4 worm cellular contexts compared by ENCODE assay signal in the genomic region with DNA sequence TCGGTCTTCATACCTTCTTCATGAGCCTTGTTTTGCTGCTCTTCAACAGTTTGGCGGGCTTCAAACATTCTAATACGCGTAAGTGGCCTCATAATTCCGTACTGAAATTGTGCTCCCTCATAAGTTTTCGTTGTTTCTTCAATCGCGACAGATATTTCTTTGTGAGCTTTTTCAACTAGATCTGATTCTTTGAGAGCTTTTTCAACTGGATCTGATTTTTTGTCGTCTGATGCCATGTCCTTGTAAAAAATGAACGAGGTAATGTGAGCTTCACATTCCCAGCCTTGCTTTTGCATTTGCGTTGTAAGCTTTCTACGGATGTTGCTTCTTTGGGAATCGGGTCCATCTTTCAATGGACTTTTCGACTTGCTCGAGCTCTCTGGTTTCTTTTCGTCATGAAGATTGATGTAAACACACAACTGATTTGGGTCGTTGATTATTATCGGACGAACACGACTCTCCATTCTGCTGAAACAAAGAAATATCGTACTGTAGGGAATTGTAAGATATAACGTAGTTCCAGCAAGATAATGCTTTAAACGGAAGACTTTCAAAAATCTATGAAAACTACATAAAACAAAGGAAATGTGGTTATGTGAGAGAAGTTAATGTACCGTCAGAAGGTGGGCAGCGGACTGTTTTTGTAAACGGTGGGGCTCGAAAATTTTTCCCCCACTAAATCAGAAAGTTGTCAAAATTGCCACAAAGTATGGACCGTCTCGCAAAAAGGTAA.
TF ChIP-seq lines count a peak whose summit lies in the region.

Gene Y94H6A.10 (minus strand): TSS at position 464 of the 733 bp plus-strand sequence.

TF ChIP-seq in whole organism, L2 larva, 48 proteins besides CTCF, POLR2A, EP300 and RAD21:
- TF ChIP-seq ama-1 (optimal IDR thresholded peaks at IDR 0.05; lab: Kevin White, UChicago) (peak; percentile 40), unc-62 (GFP tag; optimal IDR thresholded peaks at IDR 0.05; lab: Kevin White, UChicago) (no peak), elt-1 (tag; optimal IDR thresholded peaks at IDR 0.05; lab: Kevin White, UChicago) (no peak)

TF ChIP-seq in whole organism, L3 larva, 47 proteins besides CTCF, POLR2A, EP300 and RAD21:
- TF ChIP-seq ztf-11 (tag; optimal IDR thresholded peaks at IDR 0.05; lab: Kevin White, UChicago): no peak
- no peak for TF ChIP-seq eor-1 (tag; optimal IDR thresholded peaks at IDR 0.05; lab: Kevin White, UChicago)
- peak; percentile 79 for TF ChIP-seq ama-1 (optimal IDR thresholded peaks at IDR 0.05; lab: Kevin White, UChicago)
- no peak for TF ChIP-seq pha-4 (tag; optimal IDR thresholded peaks at IDR 0.05; lab: Kevin White, UChicago)

TF ChIP-seq in whole organism, L4 larva, 104 proteins besides CTCF, POLR2A, EP300 and RAD21:
- TF ChIP-seq ceh-82 (tag; optimal IDR thresholded peaks at IDR 0.05; lab: Kevin White, UChicago) (no peak), ceh-20 (GFP tag; IDR thresholded peaks at IDR 0.05; lab: Robert Waterston, UW) (no peak), arid-1 (GFP tag; conservative IDR thresholded peaks at IDR 0.05; lab: Robert Waterston, UW) (0 out of 2 replicates have a peak, but pooled peaks have one; percentile 7), nhr-25 (tag; optimal IDR thresholded peaks at IDR 0.05; lab: Kevin White, UChicago; ENCODE audit: borderline replicate concordance, insufficient read depth) (no peak), egl-43 (GFP tag; IDR thresholded peaks at IDR 0.05; lab: Robert Waterston, UW) (0 out of 2 replicates have a peak, but pooled peaks have one; percentile 26), unc-62 (GFP tag; optimal IDR thresholded peaks at IDR 0.05 in 1 of 2; lab: Kevin White, UChicago) (peak in 1 of 2 experiments; percentile 72), unc-62 (tag; optimal IDR thresholded peaks at IDR 0.05; lab: Kevin White, UChicago) (no peak), lin-13 (GFP tag; optimal IDR thresholded peaks at IDR 0.05; lab: Kevin White, UChicago) (peak; percentile 44), ceh-44 (GFP tag; IDR thresholded peaks at IDR 0.05; lab: Robert Waterston, UW) (no peak), nhr-11 (tag; optimal IDR thresholded peaks at IDR 0.05; lab: Kevin White, UChicago) (no peak), ama-1 (optimal IDR thresholded peaks at IDR 0.05; lab: Kevin White, UChicago) (peak; percentile 79), aha-1 (tag; lab: Kevin White, UChicago) (peak; percentile 97), daf-16 (GFP tag; optimal IDR thresholded peaks at IDR 0.05; lab: Kevin White, UChicago) (no peak), daf-16 (tag; optimal IDR thresholded peaks at IDR 0.05; lab: Kevin White, UChicago) (peak; percentile 18), skn-1 (tag; optimal IDR thresholded peaks at IDR 0.05; lab: Kevin White, UChicago) (no peak), mdl-1 (tag; optimal IDR thresholded peaks at IDR 0.05; lab: Kevin White, UChicago) (no peak), nhr-41 (GFP tag; IDR thresholded peaks at IDR 0.05; lab: Robert Waterston, UW) (no peak), lim-7 (GFP tag; IDR thresholded peaks at IDR 0.05; lab: Robert Waterston, UW) (no peak; the same call in 1 of the 2 replicates)

TF ChIP-seq in whole organism, young adult, 124 proteins besides CTCF, POLR2A, EP300 and RAD21:
- TF ChIP-seq F39B2.1 (GFP tag; IDR thresholded peaks at IDR 0.05; lab: Robert Waterston, UW) (no peak), ztf-26 (tag; optimal IDR thresholded peaks at IDR 0.05; lab: Kevin White, UChicago) (peak; percentile 19), atf-7 (tag; optimal IDR thresholded peaks at IDR 0.05; lab: Kevin White, UChicago) (peak; percentile 24), chd-7 (tag; optimal IDR thresholded peaks at IDR 0.05; lab: Kevin White, UChicago) (peak; percentile 12), D2030.7 (GFP tag; IDR thresholded peaks at IDR 0.05; lab: Robert Waterston, UW) (0 out of 2 replicates have a peak, but pooled peaks have one; percentile 14), ama-1 (optimal IDR thresholded peaks at IDR 0.05; lab: Kevin White, UChicago) (peak; percentile 67), ama-1 (GFP tag; optimal IDR thresholded peaks at IDR 0.05; lab: Kevin White, UChicago) (no peak), ZK185.1 (tag; optimal IDR thresholded peaks at IDR 0.05; lab: Kevin White, UChicago; ENCODE audit: poor library complexity, severe bottlenecking) (peak; percentile 34), zim-3 (tag; optimal IDR thresholded peaks at IDR 0.05; lab: Kevin White, UChicago) (peak; percentile 24), hmg-1.2 (GFP tag; IDR thresholded peaks at IDR 0.05; lab: Robert Waterston, UW) (no peak), T26A5.8 (tag; optimal IDR thresholded peaks at IDR 0.05; lab: Kevin White, UChicago) (peak; percentile 28)
